Fruit fly (Drosophila melanogaster): ENCODE measurements around the gene CG31915.
A peak's percentile ranks its signal among the peaks of the same experiment; 100 is the strongest.

CG31915 gene

dm6 chr2L:5501335-5501734 is 26.6 kb upstream of the CG31915 start (continued):
- TF ChIP-seq bbx (GFP tag; IDR thresholded peaks at IDR 0.05; ENCODE audit: partially characterized antibody) (no peak), fd96Cb (tag; optimal IDR thresholded peaks at IDR 0.05) (no peak), ro (GFP tag; IDR thresholded peaks at IDR 0.05) (no peak), vfl (GFP tag; optimal IDR thresholded peaks at IDR 0.05) (no peak), CG1603 (tag; optimal IDR thresholded peaks at IDR 0.05) (peak; percentile 1), usp (GFP tag; optimal IDR thresholded peaks at IDR 0.05) (no peak), Ada2b (GFP tag; IDR thresholded peaks at IDR 0.05) (no peak), Fer2 (tag; optimal IDR thresholded peaks at IDR 0.05) (no peak), lbe (GFP tag; optimal IDR thresholded peaks at IDR 0.05) (peak; percentile 44), kni (GFP tag; optimal IDR thresholded peaks at IDR 0.05) (no peak), p53 (GFP tag; optimal IDR thresholded peaks at IDR 0.05) (no peak), CG2199 (GFP tag; IDR thresholded peaks at IDR 0.05) (no peak), gem (tag; optimal IDR thresholded peaks at IDR 0.05) (peak; percentile 14), Vsx1 (GFP tag; optimal IDR thresholded peaks at IDR 0.05) (no peak), corto (GFP tag; optimal IDR thresholded peaks at IDR 0.05) (peak; percentile 41), NC2α (GFP tag; optimal IDR thresholded peaks at IDR 0.05) (no peak), ash1 (GFP tag; optimal IDR thresholded peaks at IDR 0.05) (no peak), ken (GFP tag; IDR thresholded peaks at IDR 0.05) (no peak), nom (GFP tag; optimal IDR thresholded peaks at IDR 0.05) (no peak), abd-A (tag; optimal IDR thresholded peaks at IDR 0.05) (no peak)

- TF ChIP-seq CG3407 (GFP tag; optimal IDR thresholded peaks at IDR 0.05) = no peak
- TF ChIP-seq trh (GFP tag; optimal IDR thresholded peaks at IDR 0.05) = no peak
- no peak for TF ChIP-seq CG15696 (tag; optimal IDR thresholded peaks at IDR 0.05)
- TF ChIP-seq ranshi (GFP tag; IDR thresholded peaks at IDR 0.05) = no peak
- no peak for TF ChIP-seq Nf-YA (GFP tag; IDR thresholded peaks at IDR 0.05)
- no peak for TF ChIP-seq phol (tag; optimal IDR thresholded peaks at IDR 0.05)
- no peak for TF ChIP-seq Asciz (GFP tag; optimal IDR thresholded peaks at IDR 0.05)
- peak; percentile 50 for TF ChIP-seq CG12769 (tag; optimal IDR thresholded peaks at IDR 0.05)
- no peak for TF ChIP-seq zfh1 (GFP tag; IDR thresholded peaks at IDR 0.05)
- TF ChIP-seq CG4730 (GFP tag; IDR thresholded peaks at IDR 0.05) = no peak
- peak; percentile 61; the same call in 1 of the 2 replicates for TF ChIP-seq Awh (GFP tag; IDR thresholded peaks at IDR 0.05)
- no peak for TF ChIP-seq Vsx1 (GFP tag; optimal IDR thresholded peaks at IDR 0.05)
- TF ChIP-seq CG4328 (GFP tag; optimal IDR thresholded peaks at IDR 0.05) = no peak
- TF ChIP-seq Elba2 (GFP tag; optimal IDR thresholded peaks at IDR 0.05) = no peak
- TF ChIP-seq crol (GFP tag; IDR thresholded peaks at IDR 0.05) = no peak
- no peak for TF ChIP-seq CG8359 (GFP tag; optimal IDR thresholded peaks at IDR 0.05; ENCODE audit: borderline replicate concordance)
- peak; percentile 98 for TF ChIP-seq abd-A (tag; optimal IDR thresholded peaks at IDR 0.05)
- no peak for TF ChIP-seq Abd-B (GFP tag; optimal IDR thresholded peaks at IDR 0.05)
Observed at dm6 chr2L:5502868-5503267, 25.1 kb upstream of the CG31915 start.

dm6 chr2L:5505130-5505529 is 22.8 kb upstream of the CG31915 start:
- TF ChIP-seq gem (tag; optimal IDR thresholded peaks at IDR 0.05) = peak; percentile 33
- TF ChIP-seq pb (GFP tag; optimal IDR thresholded peaks at IDR 0.05) = no peak
- no peak for TF ChIP-seq CG3838 (GFP tag; optimal IDR thresholded peaks at IDR 0.05)
- no peak for TF ChIP-seq D (optimal IDR thresholded peaks at IDR 0.05)
- TF ChIP-seq D (GFP tag; optimal IDR thresholded peaks at IDR 0.05) = no peak
- peak; percentile 11 for TF ChIP-seq Oli (tag; optimal IDR thresholded peaks at IDR 0.05)
- TF ChIP-seq CG12391 (tag; optimal IDR thresholded peaks at IDR 0.05) = peak; percentile 0
